Worm (Caenorhabditis elegans) whole organism, L1 larva: Measurements from ENCODE around the gene ung-1.

Experiments
- Y116A8C.19 ChIP-seq: sonication (generic microtip); optimal IDR thresholded peaks from 2 replicates; lab custom pipeline; 2016; ENCODE audit warnings: missing compliant biosample characterization, missing genetic modification characterization, borderline replicate concordance
- ama-1 ChIP-seq: fragments of 150-350 bp; optimal IDR thresholded peaks from 2 replicates; lab custom pipeline; 2014
- ceh-82 ChIP-seq, 3 experiments: fragments of 150-350 bp in 1 of 3; sonication (generic microtip) in 2 of 3; optimal IDR thresholded peaks; 2 replicates each; lab custom pipeline; 2014 to 2017; ENCODE audit warnings: missing biosample characterization in 3 of 3, missing genetic modification characterization in 3 of 3
- ces-1 ChIP-seq: fragments of 150-350 bp; optimal IDR thresholded peaks from 2 replicates; lab custom pipeline; 2014; ENCODE audit warnings: missing biosample characterization, missing genetic modification reagents, missing genetic modification characterization
- dpl-1 ChIP-seq, 3 experiments: fragments of 150-350 bp in 2 of 3; sonication (generic microtip) in 1 of 3; optimal IDR thresholded peaks; 2 replicates each; lab custom pipeline; 2014 to 2017; ENCODE audit warnings: missing biosample characterization in 3 of 3, missing genetic modification characterization in 3 of 3, missing genetic modification reagents in 3 of 3
- efl-1 ChIP-seq, 4 experiments: fragments of 150-350 bp; optimal IDR thresholded peaks in 3 of 4; peaks in 1 of 4; 1 replicate in 1 of 4; 2 replicates in 3 of 4; lab custom pipeline; 2014; ENCODE audit warnings: missing biosample characterization in 2 of 4, missing genetic modification characterization in 2 of 4, missing genetic modification reagents in 2 of 4
- efl-3 ChIP-seq: fragments of 200-800 bp; sonication (Bioruptor generic); optimal IDR thresholded peaks from 2 replicates; lab custom pipeline; 2018; ENCODE audit warnings: mild to moderate bottlenecking, missing genetic modification characterization, missing compliant biosample characterization
- egl-13 ChIP-seq: sonication (generic microtip); optimal IDR thresholded peaks from 2 replicates; lab custom pipeline; 2016; ENCODE audit warnings: missing genotype, missing genetic modification reagents, missing genetic modification characterization, missing compliant biosample characterization
- egl-27 ChIP-seq, 2 experiments: fragments of 150-350 bp in 1 of 2; sonication (generic microtip); optimal IDR thresholded peaks; 3 replicates each; lab custom pipeline; 2017 to 2018; ENCODE audit warnings: missing biosample characterization in 2 of 2, missing genetic modification characterization in 2 of 2, missing genetic modification reagents in 2 of 2
- elt-2 ChIP-seq: sonication (generic microtip); optimal IDR thresholded peaks from 2 replicates; lab custom pipeline; 2016; ENCODE audit warnings: missing genetic modification characterization, mild to moderate bottlenecking, inconsistent platforms, missing compliant biosample characterization, missing genetic modification reagents
- ets-5 ChIP-seq: fragments of 200-800 bp; sonication (Bioruptor generic); IDR thresholded peaks from 2 replicates; pipeline ENCODE4 v1.3.6; 2022; ENCODE audit warnings: missing genetic modification characterization, missing compliant biosample characterization
- fkh-10 ChIP-seq: sonication (generic microtip); optimal IDR thresholded peaks from 2 replicates; lab custom pipeline; 2017; ENCODE audit warnings: missing biosample characterization, missing genetic modification reagents, missing genetic modification characterization
- fkh-4 ChIP-seq: sonication (generic microtip); optimal IDR thresholded peaks from 2 replicates; lab custom pipeline; 2016; ENCODE audit warnings: missing compliant biosample characterization, missing genetic modification characterization, borderline replicate concordance
- hlh-4 ChIP-seq: sonication (generic microtip); optimal IDR thresholded peaks from 2 replicates; lab custom pipeline; 2016; ENCODE audit warnings: mild to moderate bottlenecking, missing genetic modification characterization, missing compliant biosample characterization
- irx-1 ChIP-seq: sonication (generic microtip); optimal IDR thresholded peaks from 2 replicates; lab custom pipeline; 2016; ENCODE audit warnings: missing genetic modification characterization, missing compliant biosample characterization
- isw-1 ChIP-seq: fragments of 200-800 bp; sonication (Bioruptor generic); IDR thresholded peaks from 2 replicates; pipeline ENCODE4 v1.3.6; 2022; ENCODE audit warnings: missing genetic modification characterization, missing compliant biosample characterization
- jun-1 ChIP-seq: fragments of 150-350 bp; optimal IDR thresholded peaks from 2 replicates; lab custom pipeline; 2014; ENCODE audit warnings: missing biosample characterization, missing genetic modification reagents, missing genetic modification characterization
- lin-39 ChIP-seq: fragments of 150-350 bp; optimal IDR thresholded peaks from 2 replicates; lab custom pipeline; 2014; ENCODE audit warnings: missing biosample characterization, missing genetic modification reagents, missing genetic modification characterization
- lir-3 ChIP-seq: sonication (generic microtip); optimal IDR thresholded peaks from 2 replicates; lab custom pipeline; 2016; ENCODE audit warnings: mild to moderate bottlenecking, missing genetic modification characterization, moderate library complexity, missing compliant biosample characterization; ENCODE audit not compliant: poor library complexity
- lsy-2 ChIP-seq, 2 experiments: fragments of 150-350 bp; optimal IDR thresholded peaks; 2 replicates each; lab custom pipeline; 2014; ENCODE audit warnings: missing biosample characterization in 2 of 2, missing genetic modification characterization in 2 of 2
- mab-9 ChIP-seq: fragments of 200-800 bp; sonication (Bioruptor generic); IDR thresholded peaks from 2 replicates; pipeline ENCODE4 v1.3.6; 2022; ENCODE audit warnings: missing genetic modification reagents, missing genetic modification characterization, missing compliant biosample characterization
- mdl-1 ChIP-seq, 2 experiments: fragments of 150-350 bp; optimal IDR thresholded peaks; 2 replicates each; lab custom pipeline; 2014 to 2017; ENCODE audit warnings: missing biosample characterization in 2 of 2, missing genetic modification characterization in 2 of 2, inconsistent platforms in 1 of 2
- mep-1 ChIP-seq: fragments of 150-350 bp; optimal IDR thresholded peaks from 2 replicates; lab custom pipeline; 2014; ENCODE audit warnings: missing biosample characterization, missing genetic modification characterization
- nhr-11 ChIP-seq: fragments of 150-350 bp; optimal IDR thresholded peaks from 2 replicates; lab custom pipeline; 2014; ENCODE audit warnings: missing biosample characterization, missing genetic modification characterization
- nhr-12 ChIP-seq: sonication (generic microtip); optimal IDR thresholded peaks from 2 replicates; lab custom pipeline; 2017; ENCODE audit warnings: missing biosample characterization, missing genetic modification characterization
- nhr-237 ChIP-seq: fragments of 150-350 bp; optimal IDR thresholded peaks from 2 replicates; lab custom pipeline; 2014; ENCODE audit warnings: missing biosample characterization, missing genetic modification characterization
- nhr-28 ChIP-seq: fragments of 150-350 bp; optimal IDR thresholded peaks from 2 replicates; lab custom pipeline; 2014; ENCODE audit warnings: missing biosample characterization, missing genetic modification characterization
- nhr-71 ChIP-seq: sonication (generic microtip); optimal IDR thresholded peaks from 2 replicates; lab custom pipeline; 2016; ENCODE audit warnings: mild to moderate bottlenecking, missing genetic modification characterization, moderate library complexity, missing compliant biosample characterization
- nhr-76 ChIP-seq: sonication (generic microtip); optimal IDR thresholded peaks from 2 replicates; lab custom pipeline; 2017; ENCODE audit warnings: missing biosample characterization, missing genetic modification characterization
- pag-3 ChIP-seq: sonication (generic microtip); optimal IDR thresholded peaks from 2 replicates; lab custom pipeline; 2017; ENCODE audit warnings: missing genetic modification characterization, mild to moderate bottlenecking, missing compliant biosample characterization, antibody characterized with exemption, borderline replicate concordance; ENCODE audit not compliant: insufficient read depth
- skn-1 ChIP-seq: fragments of 150-350 bp; optimal IDR thresholded peaks from 2 replicates; lab custom pipeline; 2014; ENCODE audit warnings: missing biosample characterization, missing genetic modification characterization
- snpc-4 ChIP-seq: fragments of 150-350 bp; optimal IDR thresholded peaks from 2 replicates; lab custom pipeline; 2014; ENCODE audit warnings: missing biosample characterization, missing genetic modification characterization
- sox-4 ChIP-seq: sonication (generic microtip); optimal IDR thresholded peaks from 2 replicates; lab custom pipeline; 2016; ENCODE audit warnings: missing genetic modification characterization, missing compliant biosample characterization
- sptf-1 ChIP-seq: fragments of 150-350 bp; optimal IDR thresholded peaks from 2 replicates; lab custom pipeline; 2014; ENCODE audit warnings: missing biosample characterization, missing genetic modification characterization
- sup-37 ChIP-seq: fragments of 200-800 bp; sonication (Bioruptor generic); optimal IDR thresholded peaks from 2 replicates; lab custom pipeline; 2018; ENCODE audit warnings: mild to moderate bottlenecking, missing genetic modification characterization, missing compliant biosample characterization
- swsn-7 ChIP-seq: sonication (generic microtip); optimal IDR thresholded peaks from 2 replicates; lab custom pipeline; 2016; ENCODE audit warnings: missing genetic modification characterization, missing compliant biosample characterization
- unc-62 ChIP-seq: fragments of 150-350 bp; optimal IDR thresholded peaks from 2 replicates; lab custom pipeline; 2014; ENCODE audit warnings: missing biosample characterization, missing genetic modification reagents, missing genetic modification characterization
- unc-98 ChIP-seq: fragments of 200-800 bp; sonication (Bioruptor generic); IDR thresholded peaks from 2 replicates; pipeline ENCODE4 v1.3.6; 2022; ENCODE audit warnings: missing genetic modification characterization, missing compliant biosample characterization
- zag-1 ChIP-seq: fragments of 150-350 bp; optimal IDR thresholded peaks from 2 replicates; lab custom pipeline; 2014; ENCODE audit warnings: missing biosample characterization, missing genetic modification characterization
- ztf-4 ChIP-seq: fragments of 150-350 bp; optimal IDR thresholded peaks from 2 replicates; lab custom pipeline; 2014; ENCODE audit warnings: missing biosample characterization, missing genetic modification characterization

The ung-1 gene

ce11 chrIII:12003264-12003663 lies 29.4 kb upstream of the ung-1 start (continued):
- TF ChIP-seq ets-5 (GFP tag; lab: Robert Waterston, UW) (no peak), sup-37 (GFP tag; lab: Kevin White, UChicago) (no peak), ztf-4 (tag; lab: Kevin White, UChicago) (no peak), egl-13 (no peak), efl-3 (GFP tag; lab: Kevin White, UChicago) (no peak), nhr-76 (tag; lab: Kevin White, UChicago) (no peak), lir-3 (tag; lab: Kevin White, UChicago) (no peak), elt-2 (peak; percentile 80), isw-1 (GFP tag; lab: Robert Waterston, UW) (no peak), lsy-2 (tag; optimal IDR thresholded peaks at IDR 0.05; lab: Kevin White, UChicago) (peak; percentile 20 to 65), pag-3 (tag; lab: Kevin White, UChicago) (no peak), hlh-4 (tag; lab: Kevin White, UChicago) (no peak), nhr-12 (no peak), efl-1 (optimal IDR thresholded peaks at IDR 0.05; lab: Kevin White, UChicago) (peak; percentile 49 to 63), efl-1 (GFP tag; optimal IDR thresholded peaks at IDR 0.05 in 1 of 2; lab: Kevin White, UChicago) (peak; percentile 12 to 90), ama-1 (lab: Kevin White, UChicago) (no peak), sptf-1 (tag; lab: Kevin White, UChicago) (no peak), ceh-82 (tag; optimal IDR thresholded peaks at IDR 0.05; lab: Kevin White, UChicago) (no peak), mab-9 (GFP tag; lab: Robert Waterston, UW) (no peak), nhr-71 (peak; percentile 71), nhr-237 (tag; lab: Kevin White, UChicago) (no peak), nhr-28 (tag; lab: Kevin White, UChicago) (no peak), mep-1 (tag; lab: Kevin White, UChicago) (peak; percentile 32), nhr-11 (tag; lab: Kevin White, UChicago) (no peak), skn-1 (tag; lab: Kevin White, UChicago) (peak; percentile 30), ces-1 (GFP tag; lab: Kevin White, UChicago) (no peak), jun-1 (tag; lab: Kevin White, UChicago) (no peak), sox-4 (tag; lab: Kevin White, UChicago) (no peak), fkh-4 (tag; lab: Kevin White, UChicago) (no peak), mdl-1 (tag; optimal IDR thresholded peaks at IDR 0.05; lab: Kevin White, UChicago) (peak in 1 of 2 experiments; percentile 56), lin-39 (tag; lab: Kevin White, UChicago) (no peak), swsn-7 (tag; lab: Kevin White, UChicago) (peak; percentile 12), fkh-10 (no peak), snpc-4 (no peak)

ce11 chrIII:12002850-12003249 lies 29.0 kb upstream of the ung-1 start, which contains the start of gene Y56A3A.33:
TSS of gene Y56A3A.33 (minus strand) at chrIII:12002950.
- TF ChIP-seq efl-1 (optimal IDR thresholded peaks at IDR 0.05; lab: Kevin White, UChicago) (no peak), efl-1 (GFP tag; optimal IDR thresholded peaks at IDR 0.05 in 1 of 2; lab: Kevin White, UChicago) (no peak), irx-1 (tag; lab: Kevin White, UChicago) (no peak), unc-98 (GFP tag; lab: Robert Waterston, UW) (no peak), lsy-2 (tag; optimal IDR thresholded peaks at IDR 0.05; lab: Kevin White, UChicago) (no peak), nhr-28 (tag; lab: Kevin White, UChicago) (no peak)

- TF ChIP-seq dpl-1 (GFP tag; optimal IDR thresholded peaks at IDR 0.05; lab: Kevin White, UChicago) (no peak), zag-1 (tag; lab: Kevin White, UChicago) (no peak), egl-27 (tag; optimal IDR thresholded peaks at IDR 0.05; lab: Kevin White, UChicago) (no peak), Y116A8C.19 (tag; lab: Kevin White, UChicago) (no peak), unc-62 (GFP tag; lab: Kevin White, UChicago) (no peak)
Measured at ce11 chrIII:11999543-11999942, 25.6 kb upstream of the ung-1 start.
